Worm (Caenorhabditis elegans) whole organism, young adult: ENCODE data around the gene F18E9.3.
A peak's percentile ranks its signal among the peaks of the same experiment; 100 is the strongest.

ENCODE experiments used
- B0019.2 ChIP-seq: fragments of 200-800 bp; sonication (Bioruptor generic); conservative IDR thresholded peaks from 2 replicates; pipeline ENCODE4 v1.3.6; 2022; ENCODE audit warnings: missing genetic modification reagents, missing genetic modification characterization, missing compliant biosample characterization
- C17E4.6 ChIP-seq: fragments of 200-800 bp; sonication (Bioruptor generic); IDR thresholded peaks from 2 replicates; pipeline ENCODE4 v1.3.6; 2022; ENCODE audit warnings: missing genetic modification reagents, missing genetic modification characterization, missing compliant biosample characterization
- F10E7.11 ChIP-seq: sonication (generic microtip); optimal IDR thresholded peaks from 2 replicates; lab custom pipeline; 2017; ENCODE audit warnings: mild to moderate bottlenecking, missing genetic modification characterization, moderate library complexity, missing compliant biosample characterization
- F23B12.7 ChIP-seq: sonication (generic microtip); optimal IDR thresholded peaks from 2 replicates; lab custom pipeline; 2017; ENCODE audit warnings: missing genetic modification characterization, mild to moderate bottlenecking, missing compliant biosample characterization, antibody characterized with exemption, moderate library complexity; ENCODE audit not compliant: insufficient read depth
- F49E8.2 ChIP-seq: sonication (generic microtip); optimal IDR thresholded peaks from 3 replicates; lab custom pipeline; 2017; ENCODE audit warnings: missing genetic modification characterization, mild to moderate bottlenecking, missing compliant biosample characterization, antibody characterized with exemption, moderate library complexity; ENCODE audit not compliant: insufficient read depth
- F52B5.7 ChIP-seq: sonication (generic microtip); optimal IDR thresholded peaks from 2 replicates; lab custom pipeline; 2016; ENCODE audit warnings: mild to moderate bottlenecking, missing genetic modification characterization, missing compliant biosample characterization
- F55B11.4 ChIP-seq: sonication (generic microtip); optimal IDR thresholded peaks from 2 replicates; lab custom pipeline; 2016; ENCODE audit warnings: missing compliant biosample characterization, missing genetic modification characterization, borderline replicate concordance; ENCODE audit not compliant: insufficient read depth
- K12H6.12 ChIP-seq: fragments of 200-800 bp; sonication (Bioruptor generic); optimal IDR thresholded peaks from 2 replicates; lab custom pipeline; 2018; ENCODE audit warnings: mild to moderate bottlenecking, missing genetic modification characterization, missing compliant biosample characterization
- T26A5.8 ChIP-seq: sonication (generic microtip); optimal IDR thresholded peaks from 2 replicates; lab custom pipeline; 2016; ENCODE audit warnings: missing genetic modification characterization, missing compliant biosample characterization
- Y53G8AR.9 ChIP-seq: fragments of 200-800 bp; sonication (Bioruptor generic); conservative IDR thresholded peaks from 2 replicates; pipeline ENCODE4 v1.3.6; 2022; ENCODE audit warnings: missing genetic modification reagents, missing genetic modification characterization, missing compliant biosample characterization
- Y56A3A.18 ChIP-seq: fragments of 200-800 bp; sonication (Bioruptor generic); IDR thresholded peaks from 2 replicates; pipeline ENCODE4 v1.3.6; 2022; ENCODE audit warnings: missing genetic modification reagents, missing genetic modification characterization, missing compliant biosample characterization
- ama-1 ChIP-seq, 3 experiments: fragments of 150-350 bp in 1 of 3; sonication (generic microtip) in 2 of 3; optimal IDR thresholded peaks; 2 replicates each; lab custom pipeline; 2014 to 2018; ENCODE audit warnings: missing biosample characterization in 2 of 3, missing genetic modification characterization in 2 of 3, missing genetic modification reagents in 2 of 3
- aptf-2 ChIP-seq: fragments of 200-800 bp; sonication (Bioruptor generic); conservative IDR thresholded peaks from 2 replicates; pipeline ENCODE4 v1.3.6; 2022; ENCODE audit warnings: missing genetic modification reagents, missing genetic modification characterization, missing compliant biosample characterization
- athp-1 ChIP-seq: sonication (generic microtip); optimal IDR thresholded peaks from 2 replicates; lab custom pipeline; 2017; ENCODE audit warnings: mild to moderate bottlenecking, missing genetic modification characterization, missing compliant biosample characterization
- attf-3 ChIP-seq: fragments of 200-800 bp; sonication (Bioruptor generic); conservative IDR thresholded peaks from 2 replicates; pipeline ENCODE4 v1.3.6; 2022; ENCODE audit warnings: missing genetic modification reagents, missing genetic modification characterization, missing compliant biosample characterization
- attf-6 ChIP-seq: fragments of 200-800 bp; sonication (Bioruptor generic); IDR thresholded peaks from 2 replicates; pipeline ENCODE4 v1.3.6; 2022; ENCODE audit warnings: missing genetic modification reagents, missing genetic modification characterization, missing compliant biosample characterization
- cebp-2 ChIP-seq: fragments of 200-800 bp; sonication (Bioruptor generic); IDR thresholded peaks from 2 replicates; pipeline ENCODE4 v1.3.6; 2022; ENCODE audit warnings: missing genetic modification characterization, missing compliant biosample characterization
- ceh-100 ChIP-seq: fragments of 200-800 bp; sonication (Bioruptor generic); IDR thresholded peaks from 2 replicates; pipeline ENCODE4 v1.3.6; 2022; ENCODE audit warnings: missing genetic modification reagents, missing genetic modification characterization, missing compliant biosample characterization
- ceh-27 ChIP-seq: fragments of 200-800 bp; sonication (Bioruptor generic); optimal IDR thresholded peaks from 2 replicates; lab custom pipeline; 2018; ENCODE audit warnings: mild to moderate bottlenecking, missing genetic modification characterization, moderate library complexity, missing compliant biosample characterization
- ceh-79 ChIP-seq: sonication (generic microtip); optimal IDR thresholded peaks from 2 replicates; lab custom pipeline; 2017; ENCODE audit warnings: mild to moderate bottlenecking, missing genetic modification characterization, missing compliant biosample characterization
- ceh-91 ChIP-seq: fragments of 200-800 bp; sonication (Bioruptor generic); IDR thresholded peaks from 2 replicates; pipeline ENCODE4 v1.3.6; 2022; ENCODE audit warnings: missing genetic modification reagents, missing genetic modification characterization, missing compliant biosample characterization
- chd-7 ChIP-seq: sonication (generic microtip); optimal IDR thresholded peaks from 2 replicates; lab custom pipeline; 2016; ENCODE audit warnings: mild to moderate bottlenecking, missing genetic modification characterization, moderate library complexity, missing compliant biosample characterization
- die-1 ChIP-seq: sonication (generic microtip); optimal IDR thresholded peaks from 2 replicates; lab custom pipeline; 2016; ENCODE audit warnings: missing genotype, mild to moderate bottlenecking, missing genetic modification characterization, missing compliant biosample characterization
- efl-1 ChIP-seq: fragments of 150-350 bp; optimal IDR thresholded peaks from 2 replicates; lab custom pipeline; 2014; ENCODE audit warnings: missing biosample characterization, missing genetic modification reagents, missing genetic modification characterization
- egl-44 ChIP-seq: fragments of 200-800 bp; sonication (Bioruptor generic); IDR thresholded peaks from 2 replicates; pipeline ENCODE4 v1.3.6; 2022; ENCODE audit warnings: missing genetic modification reagents, missing genetic modification characterization, missing compliant biosample characterization
- egrh-3 ChIP-seq: fragments of 200-800 bp; sonication (Bioruptor generic); IDR thresholded peaks from 2 replicates; pipeline ENCODE4 v1.3.6; 2022; ENCODE audit warnings: missing genetic modification reagents, missing genetic modification characterization, missing compliant biosample characterization
- ekl-4 ChIP-seq: fragments of 200-800 bp; sonication (Bioruptor generic); IDR thresholded peaks from 2 replicates; pipeline ENCODE4 v1.3.6; 2022; ENCODE audit warnings: missing genetic modification reagents, missing genetic modification characterization, missing compliant biosample characterization
- fkh-3 ChIP-seq: sonication (generic microtip); optimal IDR thresholded peaks from 2 replicates; lab custom pipeline; 2016; ENCODE audit warnings: mild to moderate bottlenecking, missing genetic modification characterization, missing compliant biosample characterization
- gei-17 ChIP-seq: fragments of 200-800 bp; sonication (Bioruptor generic); optimal IDR thresholded peaks from 2 replicates; lab custom pipeline; 2018; ENCODE audit warnings: mild to moderate bottlenecking, missing genetic modification characterization, missing compliant biosample characterization
- hmg-20 ChIP-seq: fragments of 200-800 bp; sonication (Bioruptor generic); IDR thresholded peaks from 2 replicates; pipeline ENCODE4 v1.3.6; 2022; ENCODE audit warnings: missing genetic modification reagents, missing genetic modification characterization, missing compliant biosample characterization
- hsf-1 ChIP-seq: fragments of 200-800 bp; sonication (Bioruptor generic); IDR thresholded peaks from 2 replicates; pipeline ENCODE4 v1.3.6; 2022; ENCODE audit warnings: missing genetic modification reagents, missing genetic modification characterization, missing compliant biosample characterization
- lag-1 ChIP-seq: fragments of 200-800 bp; sonication (Bioruptor generic); IDR thresholded peaks from 2 replicates; pipeline ENCODE4 v1.3.6; 2022; ENCODE audit warnings: missing genetic modification reagents, missing genetic modification characterization, missing compliant biosample characterization
- lin-35 ChIP-seq, 3 experiments: fragments of 150-350 bp in 2 of 3; sonication (generic microtip) in 1 of 3; optimal IDR thresholded peaks; 2 replicates each; lab custom pipeline; 2014 to 2018; ENCODE audit warnings: missing biosample characterization in 3 of 3, missing genetic modification characterization in 3 of 3, missing genetic modification reagents in 3 of 3
- madf-3 ChIP-seq: fragments of 200-800 bp; sonication (Bioruptor generic); IDR thresholded peaks from 2 replicates; pipeline ENCODE4 v1.3.6; 2022; ENCODE audit warnings: missing genetic modification reagents, missing genetic modification characterization, missing compliant biosample characterization
- nfya-2 ChIP-seq: fragments of 200-800 bp; sonication (Bioruptor generic); IDR thresholded peaks from 2 replicates; pipeline ENCODE4 v1.3.6; 2022; ENCODE audit warnings: missing genetic modification reagents, missing genetic modification characterization, missing compliant biosample characterization
- nhr-120 ChIP-seq: fragments of 200-800 bp; sonication (Bioruptor generic); IDR thresholded peaks from 2 replicates; pipeline ENCODE4 v1.3.6; 2022; ENCODE audit warnings: missing genetic modification characterization, missing compliant biosample characterization
- nhr-90 ChIP-seq: sonication (generic microtip); optimal IDR thresholded peaks from 2 replicates; lab custom pipeline; 2016; ENCODE audit warnings: missing genotype, mild to moderate bottlenecking, missing genetic modification characterization, missing compliant biosample characterization
- pha-4 ChIP-seq: fragments of 150-350 bp; sonication (generic microtip); optimal IDR thresholded peaks from 2 replicates; lab custom pipeline; 2014; ENCODE audit warnings: missing biosample characterization, missing genetic modification reagents, missing genetic modification characterization
- sptf-2 ChIP-seq: fragments of 200-800 bp; sonication (Bioruptor generic); optimal IDR thresholded peaks from 2 replicates; lab custom pipeline; 2018; ENCODE audit warnings: mild to moderate bottlenecking, missing genetic modification characterization, missing compliant biosample characterization
- xnd-1 ChIP-seq: sonication (generic microtip); optimal IDR thresholded peaks from 2 replicates; lab custom pipeline; 2016; ENCODE audit warnings: missing genotype, missing genetic modification reagents, missing genetic modification characterization, missing compliant biosample characterization
- zim-3 ChIP-seq: sonication (generic microtip); optimal IDR thresholded peaks from 2 replicates; lab custom pipeline; 2017; ENCODE audit warnings: mild to moderate bottlenecking, missing genetic modification characterization, moderate library complexity, missing compliant biosample characterization
- ztf-3 ChIP-seq: fragments of 200-800 bp; sonication (Bioruptor generic); optimal IDR thresholded peaks from 2 replicates; lab custom pipeline; 2018; ENCODE audit warnings: mild to moderate bottlenecking, missing genetic modification characterization, missing compliant biosample characterization

The F18E9.3 gene

DNA sequence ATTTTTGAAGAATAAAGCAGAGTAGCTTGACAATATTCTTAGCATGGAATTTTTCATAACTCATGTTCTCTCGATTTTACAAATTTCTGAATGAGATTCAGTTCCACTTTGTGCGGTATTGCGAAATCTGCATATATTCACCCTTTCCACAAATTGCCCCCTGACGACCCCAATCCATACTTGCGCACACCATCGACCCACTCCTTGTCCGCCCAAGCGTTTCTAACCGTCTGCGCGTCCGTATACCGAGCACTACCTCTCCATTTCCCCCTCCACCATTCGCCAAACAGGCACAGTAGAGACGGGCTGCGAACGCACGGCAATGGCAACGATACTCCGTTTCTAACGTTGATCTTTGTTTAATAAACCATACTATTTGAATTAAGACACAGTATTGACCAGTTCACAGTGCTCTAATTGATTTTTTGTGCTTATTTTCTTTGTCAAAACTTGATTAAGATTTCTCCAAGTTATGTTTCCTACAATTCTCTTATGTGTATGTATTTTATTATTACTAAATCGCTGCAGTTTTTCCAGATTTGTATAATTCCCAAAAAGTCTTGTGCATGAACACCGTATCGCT, 29.2 kb upstream of the F18E9.3 start, which contains the start of gene utx-1 (continued):
- no peak for TF ChIP-seq ceh-100 (GFP tag; lab: Robert Waterston, UW)
- no peak for TF ChIP-seq B0019.2 (GFP tag; lab: Robert Waterston, UW)
- no peak for TF ChIP-seq egl-44 (GFP tag; lab: Robert Waterston, UW)
- TF ChIP-seq ceh-91 (GFP tag; lab: Robert Waterston, UW): no peak
- TF ChIP-seq xnd-1: no peak
- TF ChIP-seq ama-1 (optimal IDR thresholded peaks at IDR 0.05; lab: Kevin White, UChicago): no peak
- no peak for TF ChIP-seq ama-1 (GFP tag; optimal IDR thresholded peaks at IDR 0.05; lab: Kevin White, UChicago)
- TF ChIP-seq ceh-27 (GFP tag; lab: Kevin White, UChicago): no peak
- TF ChIP-seq sptf-2 (GFP tag; lab: Kevin White, UChicago): no peak
- no peak for TF ChIP-seq C17E4.6
- TF ChIP-seq lin-35 (GFP tag; optimal IDR thresholded peaks at IDR 0.05; lab: Kevin White, UChicago): no peak
- no peak for TF ChIP-seq attf-6 (GFP tag; lab: Robert Waterston, UW)
- no peak for TF ChIP-seq pha-4 (tag; lab: Kevin White, UChicago)
- no peak for TF ChIP-seq ceh-79 (tag; lab: Kevin White, UChicago)
- no peak for TF ChIP-seq T26A5.8
- TF ChIP-seq hsf-1 (GFP tag; lab: Robert Waterston, UW): no peak
- TF ChIP-seq aptf-2: no peak
- TF ChIP-seq efl-1 (GFP tag; lab: Kevin White, UChicago): no peak
- no peak for TF ChIP-seq Y53G8AR.9 (GFP tag; lab: Robert Waterston, UW)
- no peak for TF ChIP-seq K12H6.12 (tag; lab: Kevin White, UChicago)
- TF ChIP-seq gei-17 (GFP tag; lab: Kevin White, UChicago): no peak
- TF ChIP-seq hmg-20 (GFP tag; lab: Robert Waterston, UW): no peak
- no peak for TF ChIP-seq F23B12.7 (tag; lab: Kevin White, UChicago)
- no peak for TF ChIP-seq fkh-3 (tag; lab: Kevin White, UChicago)
- no peak for TF ChIP-seq ekl-4 (GFP tag; lab: Robert Waterston, UW)
- TF ChIP-seq Y56A3A.18 (GFP tag; lab: Robert Waterston, UW): no peak
- TF ChIP-seq F49E8.2 (tag; lab: Kevin White, UChicago): no peak
- no peak for TF ChIP-seq lag-1
- peak; percentile 78 for TF ChIP-seq attf-3 (GFP tag; lab: Robert Waterston, UW)
- TF ChIP-seq nfya-2: no peak
- TF ChIP-seq ztf-3 (GFP tag; lab: Kevin White, UChicago): no peak
- TF ChIP-seq nhr-120 (GFP tag; lab: Robert Waterston, UW): no peak
- no peak for TF ChIP-seq zim-3 (tag; lab: Kevin White, UChicago)
- TF ChIP-seq chd-7: no peak
- no peak for TF ChIP-seq F10E7.11
- TF ChIP-seq die-1 (tag; lab: Kevin White, UChicago): no peak

DNA sequence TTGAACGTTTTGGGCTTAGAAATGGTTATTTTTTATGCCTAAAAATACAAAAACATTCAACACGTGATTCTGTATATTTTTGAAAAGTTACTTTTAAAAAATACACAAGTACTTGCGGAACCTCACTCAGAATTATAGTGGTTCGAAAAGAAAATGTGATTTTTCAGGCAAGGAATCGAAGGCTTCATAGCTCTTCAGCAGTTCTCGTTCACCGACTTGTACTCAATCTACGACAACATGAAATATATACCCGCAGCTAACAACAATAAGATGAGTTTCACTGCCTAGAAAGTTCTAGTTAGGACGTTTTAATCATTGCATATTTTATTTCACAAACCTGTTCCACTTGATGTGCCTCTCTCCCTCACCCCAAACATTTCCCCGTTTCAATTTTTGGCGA, 23.4 kb upstream of the F18E9.3 start:
- TF ChIP-seq die-1 (tag; lab: Kevin White, UChicago) (no peak), F55B11.4 (tag; lab: Kevin White, UChicago) (no peak), athp-1 (no peak), egrh-3 (GFP tag; lab: Robert Waterston, UW) (no peak), madf-3 (no peak), efl-1 (GFP tag; lab: Kevin White, UChicago) (no peak), nfya-2 (no peak), cebp-2 (GFP tag; lab: Robert Waterston, UW) (no peak), F52B5.7 (no peak), lag-1 (no peak), nhr-90 (tag; lab: Kevin White, UChicago) (no peak)
